Fruit fly (Drosophila melanogaster) whole organism, embryonic: ENCODE measurements around the gene CG5810.

ENCODE experiments used
- Awh ChIP-seq: fragments of 200-800 bp; sonication (Bioruptor generic); IDR thresholded peaks from 2 replicates; pipeline ENCODE4, ENCODE4 v1.3.6; 2022; ENCODE audit warnings: missing biosample characterization, missing genetic modification characterization
- CG12744 ChIP-seq: fragments of 200-800 bp; sonication (Bioruptor generic); optimal IDR thresholded peaks from 2 replicates; lab custom pipeline; 2016; ENCODE audit warnings: missing biosample characterization, missing genetic modification characterization
- CG14710 ChIP-seq: fragments of 200-800 bp; sonication (Bioruptor generic); optimal IDR thresholded peaks from 3 replicates; lab custom pipeline; 2019; ENCODE audit warnings: missing biosample characterization, mild to moderate bottlenecking, missing genetic modification characterization, moderate library complexity
- CG17186 ChIP-seq: fragments of 200-800 bp; sonication (Bioruptor generic); optimal IDR thresholded peaks from 3 replicates; lab custom pipeline; 2017; ENCODE audit warnings: missing biosample characterization, missing genetic modification reagents, missing genetic modification characterization
- CG17829 ChIP-seq: fragments of 200-800 bp; optimal IDR thresholded peaks from 2 replicates; lab custom pipeline; 2019; ENCODE audit warnings: missing biosample characterization, mild to moderate bottlenecking, missing genetic modification characterization, moderate library complexity
- CG2199 ChIP-seq: fragments of 200-800 bp; sonication (Bioruptor generic); IDR thresholded peaks from 3 replicates; pipeline ENCODE4 v1.3.6; 2022; ENCODE audit warnings: missing biosample characterization, missing genetic modification characterization
- CG2678 ChIP-seq: fragments of 200-800 bp; sonication (Bioruptor generic); optimal IDR thresholded peaks from 3 replicates; lab custom pipeline; 2019; ENCODE audit warnings: missing biosample characterization, mild to moderate bottlenecking, missing genetic modification characterization, moderate library complexity
- CG3847 ChIP-seq: fragments of 200-800 bp; sonication (Bioruptor generic); IDR thresholded peaks from 2 replicates; pipeline ENCODE4 v1.3.6; 2022; ENCODE audit warnings: missing biosample characterization, missing genetic modification characterization
- CG4730 ChIP-seq: fragments of 200-800 bp; sonication (Bioruptor generic); IDR thresholded peaks from 2 replicates; pipeline ENCODE4 v1.3.6; 2022; ENCODE audit warnings: missing biosample characterization, missing genetic modification characterization
- CG7987 ChIP-seq: fragments of 200-800 bp; sonication (Bioruptor generic); optimal IDR thresholded peaks from 2 replicates; lab custom pipeline; 2018; ENCODE audit warnings: missing biosample characterization, mild to moderate bottlenecking, missing genetic modification characterization, moderate library complexity
- CG9437 ChIP-seq: fragments of 200-800 bp; sonication (Bioruptor generic); optimal IDR thresholded peaks from 2 replicates; lab custom pipeline; 2018; ENCODE audit warnings: missing biosample characterization, mild to moderate bottlenecking, missing genetic modification characterization
- CG9727 ChIP-seq: fragments of 200-800 bp; sonication (Bioruptor generic); optimal IDR thresholded peaks from 3 replicates; lab custom pipeline; 2017; ENCODE audit warnings: missing biosample characterization, mild to moderate bottlenecking, missing genetic modification characterization
- CG9932 ChIP-seq: fragments of 200-800 bp; sonication (Bioruptor generic); IDR thresholded peaks from 2 replicates; pipeline ENCODE4 v1.3.6; 2022; ENCODE audit warnings: missing biosample characterization, missing genetic modification characterization
- D ChIP-seq, 2 experiments: fragments of 200-800 bp in 1 of 2; fragments of >200 bp in 1 of 2; sonication (Bioruptor generic) in 1 of 2; optimal IDR thresholded peaks; 2 replicates in 1 of 2; 3 replicates in 1 of 2; lab custom pipeline; 2017; ENCODE audit warnings: mild to moderate bottlenecking in 1 of 2, missing biosample characterization in 1 of 2, missing genetic modification characterization in 1 of 2, missing genetic modification reagents in 1 of 2
- D19A ChIP-seq: fragments of 200-800 bp; optimal IDR thresholded peaks from 3 replicates; lab custom pipeline; 2019; ENCODE audit warnings: missing biosample characterization, mild to moderate bottlenecking, missing genetic modification characterization, moderate library complexity
- Dad ChIP-seq: fragments of 200-800 bp; sonication (Bioruptor generic); optimal IDR thresholded peaks from 3 replicates; lab custom pipeline; 2016; ENCODE audit warnings: missing biosample characterization, missing genetic modification characterization
- Eip74EF ChIP-seq, 2 experiments: fragments of 200-800 bp in 1 of 2; fragments of >200 bp in 1 of 2; sonication (Bioruptor generic) in 1 of 2; optimal IDR thresholded peaks; 2 replicates each; lab custom pipeline; 2017 to 2019; ENCODE audit warnings: missing biosample characterization in 2 of 2, missing genetic modification characterization in 2 of 2, mild to moderate bottlenecking in 1 of 2, moderate library complexity in 1 of 2
- HmgD ChIP-seq: fragments of 200-800 bp; sonication (Bioruptor generic); optimal IDR thresholded peaks from 3 replicates; lab custom pipeline; 2016; ENCODE audit warnings: missing biosample characterization, missing genetic modification characterization
- Mes4 ChIP-seq: fragments of 200-800 bp; sonication (Bioruptor generic); optimal IDR thresholded peaks from 2 replicates; lab custom pipeline; 2016; ENCODE audit warnings: missing biosample characterization, missing genetic modification characterization
- Mrtf ChIP-seq: fragments of 200-800 bp; sonication (Bioruptor generic); IDR thresholded peaks from 3 replicates; pipeline ENCODE4 v1.3.6; 2022; ENCODE audit warnings: missing biosample characterization, missing genetic modification characterization
- NK7.1 ChIP-seq: fragments of 200-800 bp; sonication (Bioruptor generic); optimal IDR thresholded peaks from 3 replicates; lab custom pipeline; 2016; ENCODE audit warnings: missing biosample characterization, missing genetic modification characterization
- Neu2 ChIP-seq: fragments of 200-800 bp; sonication (Bioruptor generic); optimal IDR thresholded peaks from 3 replicates; lab custom pipeline; 2016; ENCODE audit warnings: missing biosample characterization, missing genetic modification characterization, borderline replicate concordance
- Nf-YC ChIP-seq: fragments of 200-800 bp; optimal IDR thresholded peaks from 3 replicates; lab custom pipeline; 2019; ENCODE audit warnings: missing biosample characterization, mild to moderate bottlenecking, missing genetic modification characterization, moderate library complexity
- Optix ChIP-seq: fragments of 200-800 bp; sonication (Bioruptor generic); IDR thresholded peaks from 3 replicates; pipeline ENCODE4 v1.3.6; 2022; ENCODE audit warnings: missing biosample characterization, missing genetic modification characterization
- PHDP ChIP-seq: fragments of 200-800 bp; sonication (Bioruptor generic); optimal IDR thresholded peaks from 3 replicates; lab custom pipeline; 2018; ENCODE audit warnings: missing biosample characterization, mild to moderate bottlenecking, missing genetic modification characterization, moderate library complexity
- Ravus ChIP-seq: fragments of 200-800 bp; sonication (Bioruptor generic); IDR thresholded peaks from 2 replicates; pipeline ENCODE4 v1.3.6; 2022; ENCODE audit warnings: missing biosample characterization, missing genetic modification characterization
- Trl ChIP-seq, 3 experiments: fragments of >200 bp in 2 of 3; fragments of 200-800 bp in 1 of 3; sonication (Bioruptor generic) in 1 of 3; optimal IDR thresholded peaks; 2 replicates in 1 of 3; 3 replicates in 2 of 3; lab custom pipeline; 2016 to 2017; ENCODE audit warnings: missing biosample characterization in 1 of 3, missing genetic modification characterization in 1 of 3
- ac ChIP-seq: fragments of 200-800 bp; sonication (Bioruptor generic); optimal IDR thresholded peaks from 3 replicates; lab custom pipeline; 2017; ENCODE audit warnings: missing biosample characterization, mild to moderate bottlenecking, missing genetic modification characterization
- caup ChIP-seq: fragments of 200-800 bp; sonication (Bioruptor generic); optimal IDR thresholded peaks from 3 replicates; lab custom pipeline; 2017; ENCODE audit warnings: missing biosample characterization, mild to moderate bottlenecking, missing genetic modification characterization, moderate library complexity; ENCODE audit not compliant: severe bottlenecking
- chif ChIP-seq, 2 experiments: fragments of 200-800 bp; sonication (Bioruptor generic); optimal IDR thresholded peaks; 3 replicates each; lab custom pipeline; 2016; ENCODE audit warnings: missing biosample characterization in 2 of 2, missing genetic modification characterization in 2 of 2
- crc ChIP-seq: fragments of 200-800 bp; sonication (Bioruptor generic); optimal IDR thresholded peaks from 2 replicates; lab custom pipeline; 2016; ENCODE audit warnings: missing biosample characterization, missing genetic modification characterization
- danr ChIP-seq: fragments of 200-800 bp; sonication (Bioruptor generic); IDR thresholded peaks from 2 replicates; pipeline ENCODE4 v1.3.6; 2022; ENCODE audit warnings: missing biosample characterization, missing genetic modification characterization
- en ChIP-seq: fragments of 200-800 bp; sonication (Bioruptor generic); optimal IDR thresholded peaks from 2 replicates; lab custom pipeline; 2016; ENCODE audit warnings: missing biosample characterization, missing genetic modification characterization
- eyg ChIP-seq: fragments of 200-800 bp; sonication (Bioruptor generic); optimal IDR thresholded peaks from 3 replicates; lab custom pipeline; 2016; ENCODE audit warnings: missing biosample characterization, missing genetic modification characterization
- ftz-f1 ChIP-seq: fragments of 200-800 bp; sonication (Bioruptor generic); optimal IDR thresholded peaks from 2 replicates; lab custom pipeline; 2016; ENCODE audit warnings: missing biosample characterization, missing genetic modification characterization
- her ChIP-seq: fragments of 200-800 bp; sonication (Bioruptor generic); optimal IDR thresholded peaks from 2 replicates; lab custom pipeline; 2016; ENCODE audit warnings: missing biosample characterization, missing genetic modification characterization
- ind ChIP-seq: fragments of 200-800 bp; sonication (Bioruptor generic); optimal IDR thresholded peaks from 3 replicates; lab custom pipeline; 2016; ENCODE audit warnings: missing biosample characterization, missing genetic modification characterization
- kni ChIP-seq: fragments of 200-800 bp; sonication (Bioruptor generic); optimal IDR thresholded peaks from 3 replicates; lab custom pipeline; 2017; ENCODE audit warnings: mild to moderate bottlenecking, missing biosample characterization, missing genetic modification reagents, missing genetic modification characterization
- lab ChIP-seq: fragments of 200-800 bp; sonication (Bioruptor generic); optimal IDR thresholded peaks from 3 replicates; lab custom pipeline; 2017; ENCODE audit warnings: missing biosample characterization, missing genetic modification characterization, mild to moderate bottlenecking, moderate library complexity, missing genetic modification reagents
- pfk ChIP-seq: fragments of 200-800 bp; sonication (Bioruptor generic); optimal IDR thresholded peaks from 2 replicates; lab custom pipeline; 2018; ENCODE audit warnings: missing biosample characterization, mild to moderate bottlenecking, missing genetic modification characterization, moderate library complexity
- pho ChIP-seq: fragments of 200-800 bp; sonication (Bioruptor generic); optimal IDR thresholded peaks from 2 replicates; lab custom pipeline; 2016; ENCODE audit warnings: missing biosample characterization, missing genetic modification characterization
- pita ChIP-seq: fragments of 200-800 bp; sonication (Bioruptor generic); optimal IDR thresholded peaks from 2 replicates; lab custom pipeline; 2017; ENCODE audit warnings: missing biosample characterization, mild to moderate bottlenecking, missing genetic modification characterization
- prd ChIP-seq, 3 experiments: fragments of >200 bp in 2 of 3; fragments of 200-800 bp in 1 of 3; sonication (Bioruptor generic) in 1 of 3; optimal IDR thresholded peaks in 2 of 3; IDR thresholded peaks in 1 of 3; 2 replicates in 2 of 3; 3 replicates in 1 of 3; pipeline versions ENCODE4 v1.3.6 to Lab custom; 2017 to 2022; ENCODE audit warnings: missing biosample characterization in 1 of 3, missing genetic modification characterization in 1 of 3
- sd ChIP-seq: fragments of 200-800 bp; sonication (Bioruptor generic); optimal IDR thresholded peaks from 3 replicates; lab custom pipeline; 2018; ENCODE audit warnings: missing biosample characterization, mild to moderate bottlenecking, missing genetic modification characterization, moderate library complexity
- so ChIP-seq: fragments of 200-800 bp; sonication (Bioruptor generic); IDR thresholded peaks from 3 replicates; pipeline ENCODE4 v1.3.6; 2022; ENCODE audit warnings: missing biosample characterization, missing genetic modification characterization
- tap ChIP-seq: fragments of 200-800 bp; optimal IDR thresholded peaks from 3 replicates; lab custom pipeline; 2019; ENCODE audit warnings: missing biosample characterization, mild to moderate bottlenecking, missing genetic modification characterization, moderate library complexity
- tna ChIP-seq: fragments of 200-800 bp; sonication (Bioruptor generic); IDR thresholded peaks from 2 replicates; pipeline ENCODE4 v1.3.6; 2022; ENCODE audit warnings: missing biosample characterization, missing genetic modification characterization; ENCODE audit not compliant: partially characterized antibody
- zen2 ChIP-seq: fragments of 200-800 bp; sonication (Bioruptor generic); IDR thresholded peaks from 3 replicates; pipeline ENCODE4 v1.3.6; 2022; ENCODE audit warnings: missing biosample characterization, missing genetic modification characterization; ENCODE audit not compliant: partially characterized antibody

The CG5810 gene

dm6 chr3R:21138220-21138754 is 25.3 kb upstream of the CG5810 start, which contains the start of gene meigo (continued):
- TF ChIP-seq pho (GFP tag; lab: Kevin White, UChicago) (peak; percentile 76), so (0 out of 3 replicates have a peak, but pooled peaks have one; percentile 51), caup (GFP tag; lab: Kevin White, UChicago) (no peak), CG9437 (GFP tag; lab: Kevin White, UChicago) (peak; percentile 58), CG17186 (GFP tag; lab: Kevin White, UChicago) (peak; percentile 81), her (GFP tag; lab: Kevin White, UChicago) (no peak), Mes4 (GFP tag; lab: Kevin White, UChicago) (no peak), Optix (GFP tag; lab: Robert Waterston, UW) (no peak), ind (peak; percentile 70), tna (GFP tag; lab: Robert Waterston, UW) (no peak), Eip74EF (GFP tag; optimal IDR thresholded peaks at IDR 0.05; lab: Kevin White, UChicago) (no peak), Neu2 (GFP tag; lab: Kevin White, UChicago) (no peak), CG2678 (tag; lab: Kevin White, UChicago) (no peak), pita (GFP tag; lab: Kevin White, UChicago) (no peak), CG12744 (GFP tag; lab: Kevin White, UChicago) (peak; percentile 28), Mrtf (GFP tag; lab: Robert Waterston, UW) (0 out of 3 replicates have a peak, but pooled peaks have one; percentile 46), CG2199 (GFP tag; lab: Robert Waterston, UW) (no peak), CG9932 (GFP tag; lab: Robert Waterston, UW) (peak; percentile 73), en (no peak), zen2 (no peak), D19A (no peak), CG4730 (GFP tag; lab: Robert Waterston, UW) (0 out of 2 replicates have a peak, but pooled peaks have one; percentile 23), Nf-YC (tag; lab: Kevin White, UChicago) (peak; percentile 84), CG7987 (peak; percentile 32), Awh (GFP tag; lab: Robert Waterston, UW) (no peak), NK7.1 (GFP tag; lab: Kevin White, UChicago) (peak; percentile 36), crc (no peak), pfk (GFP tag; lab: Kevin White, UChicago) (no peak), ac (GFP tag; lab: Kevin White, UChicago) (no peak), CG3847 (peak; percentile 72), Ravus (no peak), PHDP (peak; percentile 64), lab (GFP tag; lab: Kevin White, UChicago) (no peak), ftz-f1 (peak; percentile 0), danr (GFP tag; lab: Robert Waterston, UW) (no peak), sd (tag; lab: Kevin White, UChicago) (peak; percentile 77), CG17829 (peak; percentile 85), chif (GFP tag; optimal IDR thresholded peaks at IDR 0.05; lab: Kevin White, UChicago) (peak in 1 of 2 experiments; percentile 22), Trl (optimal IDR thresholded peaks at IDR 0.05; lab: Kevin White, UChicago) (peak in 1 of 2 experiments; percentile 5), Trl (GFP tag; optimal IDR thresholded peaks at IDR 0.05; lab: Kevin White, UChicago) (peak; percentile 41), CG9727 (GFP tag; lab: Kevin White, UChicago) (peak; percentile 37), tap (no peak), CG14710 (tag; lab: Kevin White, UChicago) (peak; percentile 83), eyg (no peak), D (optimal IDR thresholded peaks at IDR 0.05; lab: Kevin White, UChicago) (no peak), D (GFP tag; optimal IDR thresholded peaks at IDR 0.05; lab: Kevin White, UChicago) (no peak), prd (optimal IDR thresholded peaks at IDR 0.05; lab: Kevin White, UChicago) (no peak), prd (GFP tag; IDR thresholded peaks at IDR 0.05; lab: Robert Waterston, UW) (peak; percentile 72), Dad (peak; percentile 25), kni (GFP tag; lab: Kevin White, UChicago) (peak; percentile 43), HmgD (no peak)
